Worm (Caenorhabditis elegans) whole organism, L2 larva: Measurements from ENCODE around the gene W06E11.1.

Experiments
- Y55F3AM.14 ChIP-seq: fragments of 200-800 bp; sonication (Bioruptor generic); optimal IDR thresholded peaks from 2 replicates; lab custom pipeline; 2018; ENCODE audit warnings: mild to moderate bottlenecking, missing genetic modification characterization, missing compliant biosample characterization
- aly-2 ChIP-seq: fragments of 150-350 bp; optimal IDR thresholded peaks from 2 replicates; lab custom pipeline; 2014; ENCODE audit warnings: missing biosample characterization, missing genetic modification characterization
- blmp-1 ChIP-seq: sonication (generic microtip); optimal IDR thresholded peaks from 2 replicates; lab custom pipeline; 2017; ENCODE audit warnings: missing genetic modification characterization, mild to moderate bottlenecking, missing compliant biosample characterization, antibody characterized with exemption, moderate library complexity; ENCODE audit not compliant: insufficient read depth
- crh-2 ChIP-seq: sonication (generic microtip); optimal IDR thresholded peaks from 2 replicates; lab custom pipeline; 2017; ENCODE audit warnings: missing biosample characterization, missing genetic modification characterization
- egl-27 ChIP-seq: sonication (generic microtip); optimal IDR thresholded peaks from 3 replicates; lab custom pipeline; 2017; ENCODE audit warnings: missing biosample characterization, missing genetic modification reagents, missing genetic modification characterization
- lin-11 ChIP-seq: fragments of 150-350 bp; sonication (generic microtip); optimal IDR thresholded peaks from 2 replicates; lab custom pipeline; 2014; ENCODE audit warnings: missing biosample characterization, missing genetic modification characterization, inconsistent platforms, mixed read lengths
- mab-5 ChIP-seq: fragments of 150-350 bp; optimal IDR thresholded peaks from 2 replicates; lab custom pipeline; 2014; ENCODE audit warnings: missing biosample characterization, missing genetic modification characterization
- nhr-12 ChIP-seq: fragments of 150-350 bp; optimal IDR thresholded peaks from 2 replicates; lab custom pipeline; 2014; ENCODE audit warnings: missing biosample characterization, missing genetic modification characterization
- snpc-4 ChIP-seq: fragments of 150-350 bp; optimal IDR thresholded peaks from 2 replicates; lab custom pipeline; 2014; ENCODE audit warnings: missing biosample characterization, missing genetic modification characterization
- unc-62 ChIP-seq: fragments of 150-350 bp; optimal IDR thresholded peaks from 2 replicates; lab custom pipeline; 2014; ENCODE audit warnings: missing biosample characterization, missing genetic modification reagents, missing genetic modification characterization
- zag-1 ChIP-seq: fragments of 150-350 bp; optimal IDR thresholded peaks from 2 replicates; lab custom pipeline; 2014; ENCODE audit warnings: missing biosample characterization, missing genetic modification characterization
- ztf-1 ChIP-seq: fragments of 200-800 bp; sonication (Bioruptor generic); conservative IDR thresholded peaks from 2 replicates; pipeline ENCODE4 v1.3.6; 2022; ENCODE audit warnings: missing genetic modification characterization, missing compliant biosample characterization
- ztf-11 ChIP-seq: sonication (generic microtip); optimal IDR thresholded peaks from 2 replicates; lab custom pipeline; 2017; ENCODE audit warnings: missing biosample characterization, missing genetic modification characterization

- TF ChIP-seq nhr-12 (no peak), Y55F3AM.14 (no peak), aly-2 (no peak), unc-62 (GFP tag; lab: Kevin White, UChicago) (no peak), lin-11 (no peak), zag-1 (tag; lab: Kevin White, UChicago) (no peak), ztf-11 (tag; lab: Kevin White, UChicago) (no peak), snpc-4 (tag; lab: Kevin White, UChicago) (no peak), egl-27 (no peak), blmp-1 (tag; lab: Kevin White, UChicago) (no peak), crh-2 (tag; lab: Kevin White, UChicago) (no peak), ztf-1 (GFP tag; lab: Robert Waterston, UW) (no peak), mab-5 (tag; lab: Kevin White, UChicago) (no peak)
Observed at ce11 chrIII:658357-658756, 16.5 kb downstream of the W06E11.1 start, which contains the start of gene C09F5.1.
